Worm (Caenorhabditis elegans): ENCODE measurements around the gene cut-3.

- TF ChIP-seq R02D3.7 (tag; optimal IDR thresholded peaks at IDR 0.05) (no peak), nhr-48 (tag; optimal IDR thresholded peaks at IDR 0.05) (no peak), T20F7.1 (GFP tag; optimal IDR thresholded peaks at IDR 0.05) (no peak), nhr-77 (tag; optimal IDR thresholded peaks at IDR 0.05) (no peak), ceh-82 (tag; optimal IDR thresholded peaks at IDR 0.05) (no peak), nhr-11 (tag; optimal IDR thresholded peaks at IDR 0.05) (no peak), pqm-1 (tag; optimal IDR thresholded peaks at IDR 0.05) (no peak), skn-1 (tag; optimal IDR thresholded peaks at IDR 0.05) (no peak), set-16 (GFP tag; IDR thresholded peaks at IDR 0.05) (no peak), jun-1 (tag; optimal IDR thresholded peaks at IDR 0.05) (no peak)
Measured at ce11 chrII:8411002-8411401, 35.6 kb downstream of the cut-3 start.

Data from whole organism, L4 larva.